Fruit fly (Drosophila melanogaster): ENCODE data around the gene Sas-4.

Sas-4 gene

dm6 chr3R:7123073-7123572 lies 28.0 kb upstream of the Sas-4 start:
- TF ChIP-seq CG17801 (GFP tag; optimal IDR thresholded peaks at IDR 0.05; ENCODE audit: partially characterized antibody), result no peak

dm6 chr3R:7123699-7124098 lies 27.5 kb upstream of the Sas-4 start:
- TF ChIP-seq CG17801 (GFP tag; optimal IDR thresholded peaks at IDR 0.05; ENCODE audit: partially characterized antibody), result no peak

dm6 chr3R:7124109-7124639 lies 27.0 kb upstream of the Sas-4 start, which contains the start of the genes Alh and CG10098:
Gene Alh, minus strand, starts transcription at chr3R:7124185.
Gene CG10098, plus strand, starts transcription at chr3R:7124548.
- peak; percentile 46 for TF ChIP-seq CG17801 (GFP tag; optimal IDR thresholded peaks at IDR 0.05; ENCODE audit: partially characterized antibody)

dm6 chr3R:7127966-7128365 lies 23.2 kb upstream of the Sas-4 start, which contains the start of gene CG10068:
Gene CG10068, minus strand, starts transcription at chr3R:7128027.
- peak; percentile 89 for TF ChIP-seq CG17801 (GFP tag; optimal IDR thresholded peaks at IDR 0.05; ENCODE audit: partially characterized antibody)

dm6 chr3R:7129280-7130069 lies 21.7 kb upstream of the Sas-4 start, which contains the start of gene CG31248:
Gene CG31248, plus strand, starts transcription at chr3R:7129320.
- no peak for TF ChIP-seq CG17801 (GFP tag; optimal IDR thresholded peaks at IDR 0.05; ENCODE audit: partially characterized antibody)

- peak; percentile 34 for TF ChIP-seq CG17801 (GFP tag; optimal IDR thresholded peaks at IDR 0.05; ENCODE audit: partially characterized antibody)
Measured at dm6 chr3R:7130827-7131226, 20.3 kb upstream of the Sas-4 start.

- TF ChIP-seq CG17801 (GFP tag; optimal IDR thresholded peaks at IDR 0.05; ENCODE audit: partially characterized antibody), result no peak
Measured at dm6 chr3R:7131260-7131659, 19.9 kb upstream of the Sas-4 start, which contains the start of gene CG31493. Gene CG31493, plus strand, starts transcription at chr3R:7131560.

dm6 chr3R:7134715-7135505 lies 16.3 kb upstream of the Sas-4 start:
- TF ChIP-seq CG17801 (GFP tag; optimal IDR thresholded peaks at IDR 0.05; ENCODE audit: partially characterized antibody), result no peak

- TF ChIP-seq CG17801 (GFP tag; optimal IDR thresholded peaks at IDR 0.05; ENCODE audit: partially characterized antibody), result no peak
Measured at dm6 chr3R:7135881-7136280, 15.3 kb upstream of the Sas-4 start, which contains the start of gene Fer1. Gene Fer1, plus strand, starts transcription at chr3R:7136206.

- no peak for TF ChIP-seq CG17801 (GFP tag; optimal IDR thresholded peaks at IDR 0.05; ENCODE audit: partially characterized antibody)
Measured at dm6 chr3R:7137207-7137606, 14.0 kb upstream of the Sas-4 start.

- no peak for TF ChIP-seq CG17801 (GFP tag; optimal IDR thresholded peaks at IDR 0.05; ENCODE audit: partially characterized antibody)
Measured at dm6 chr3R:7138058-7138457, 13.1 kb upstream of the Sas-4 start.

dm6 chr3R:7139188-7140038 lies 11.8 kb upstream of the Sas-4 start:
- no peak for TF ChIP-seq CG17801 (GFP tag; optimal IDR thresholded peaks at IDR 0.05; ENCODE audit: partially characterized antibody)

- no peak for TF ChIP-seq CG17801 (GFP tag; optimal IDR thresholded peaks at IDR 0.05; ENCODE audit: partially characterized antibody)
Measured at dm6 chr3R:7142580-7142979, 8.6 kb upstream of the Sas-4 start.

dm6 chr3R:7144245-7144904 lies 6.8 kb upstream of the Sas-4 start, which contains the start of the genes CG14610 and CG2656:
Gene CG14610, minus strand, starts transcription at chr3R:7144295.
Gene CG2656, plus strand, starts transcription at chr3R:7144724.
- TF ChIP-seq CG17801 (GFP tag; optimal IDR thresholded peaks at IDR 0.05; ENCODE audit: partially characterized antibody), result peak; percentile 56
